Fruit fly (Drosophila melanogaster) whole organism, wandering third instar larva: ENCODE data around the gene CG31221.

Source experiments
- Abd-B ChIP-seq: fragments of >200 bp; optimal IDR thresholded peaks from 2 replicates; lab custom pipeline; 2017; ENCODE audit warnings: missing biosample characterization, missing genetic modification characterization
- CG32264 ChIP-seq: fragments of 200-800 bp; sonication (Bioruptor generic); optimal IDR thresholded peaks from 2 replicates; lab custom pipeline; 2016; ENCODE audit warnings: missing biosample characterization, missing genetic modification characterization
- CG9705 ChIP-seq: fragments of 200-800 bp; sonication (Bioruptor generic); optimal IDR thresholded peaks from 2 replicates; lab custom pipeline; 2018; ENCODE audit warnings: missing biosample characterization, mild to moderate bottlenecking, missing genetic modification characterization
- CrebA ChIP-seq: fragments of 200-800 bp; sonication (Bioruptor generic); optimal IDR thresholded peaks from 2 replicates; lab custom pipeline; 2016; ENCODE audit warnings: missing biosample characterization, mild to moderate bottlenecking, missing genetic modification characterization, borderline replicate concordance
- Dfd ChIP-seq: fragments of >200 bp; optimal IDR thresholded peaks from 2 replicates; lab custom pipeline; 2017; ENCODE audit warnings: missing biosample characterization, missing genetic modification characterization
- Dif ChIP-seq: fragments of 200-275, 200-300 bp; sonication (Bioruptor generic); optimal IDR thresholded peaks from 2 replicates; lab custom pipeline; 2018; ENCODE audit warnings: missing biosample characterization, missing genetic modification characterization; ENCODE audit not compliant: partially characterized antibody
- HLH106 ChIP-seq: fragments of 200-800 bp; optimal IDR thresholded peaks from 3 replicates; lab custom pipeline; 2019; ENCODE audit warnings: missing biosample characterization, mild to moderate bottlenecking, missing genetic modification characterization, moderate library complexity
- Hnf4 ChIP-seq: fragments of 200-800 bp; sonication (Bioruptor generic); optimal IDR thresholded peaks from 2 replicates; lab custom pipeline; 2016; ENCODE audit warnings: missing biosample characterization, mild to moderate bottlenecking, missing genetic modification characterization
- Hr83 ChIP-seq: fragments of 200-300 bp; sonication (Bioruptor generic); optimal IDR thresholded peaks from 2 replicates; lab custom pipeline; 2016; ENCODE audit warnings: missing biosample characterization, mild to moderate bottlenecking, missing genetic modification characterization, moderate library complexity; ENCODE audit not compliant: poor library complexity, severe bottlenecking
- Jra ChIP-seq: sonication (Bioruptor generic); optimal IDR thresholded peaks from 2 replicates; lab custom pipeline; 2016; ENCODE audit warnings: missing biosample characterization, missing genetic modification characterization
- Myc ChIP-seq: fragments of >200 bp; optimal IDR thresholded peaks from 2 replicates; lab custom pipeline; 2017
- OdsH ChIP-seq: fragments of 200-800 bp; sonication (Bioruptor generic); optimal IDR thresholded peaks from 2 replicates; lab custom pipeline; 2016; ENCODE audit warnings: missing biosample characterization, mild to moderate bottlenecking, missing genetic modification characterization
- Rel ChIP-seq, 2 experiments: fragments of 200-800 bp; sonication (Bioruptor generic) in 1 of 2; optimal IDR thresholded peaks; 2 replicates in 1 of 2; 3 replicates in 1 of 2; lab custom pipeline; 2016 to 2019; ENCODE audit warnings: mild to moderate bottlenecking in 2 of 2, missing biosample characterization in 2 of 2, missing genetic modification characterization in 2 of 2, moderate library complexity in 1 of 2
- Sp1 ChIP-seq: fragments of 200-800 bp; sonication (Bioruptor generic); optimal IDR thresholded peaks from 3 replicates; lab custom pipeline; 2019; ENCODE audit warnings: missing biosample characterization, mild to moderate bottlenecking, missing genetic modification characterization, moderate library complexity
- Vsx2 ChIP-seq: fragments of 200-300, 225-300 bp; sonication (Bioruptor generic); optimal IDR thresholded peaks from 2 replicates; lab custom pipeline; 2018; ENCODE audit warnings: missing biosample characterization, missing genetic modification characterization; ENCODE audit not compliant: partially characterized antibody
- br ChIP-seq: fragments of 200-800 bp; sonication (Bioruptor generic); optimal IDR thresholded peaks from 2 replicates; lab custom pipeline; 2016; ENCODE audit warnings: missing biosample characterization, missing genetic modification characterization
- brk ChIP-seq: fragments of 200-800 bp; sonication (Bioruptor generic); optimal IDR thresholded peaks from 2 replicates; lab custom pipeline; 2016; ENCODE audit warnings: missing biosample characterization, mild to moderate bottlenecking, missing genetic modification characterization
- dl ChIP-seq, 2 experiments: fragments of 175-275, 200-275 bp in 1 of 2; fragments of 200-275 bp in 1 of 2; sonication (Bioruptor generic); optimal IDR thresholded peaks; lab custom pipeline; 2018; ENCODE audit warnings: mild to moderate bottlenecking in 2 of 2, missing biosample characterization in 2 of 2, missing genetic modification characterization in 2 of 2, moderate library complexity in 2 of 2; ENCODE audit not compliant: partially characterized antibody in 2 of 2, insufficient read depth in 1 of 2
- dmrt93B ChIP-seq: fragments of 200-800 bp; sonication (Bioruptor generic); optimal IDR thresholded peaks from 2 replicates; lab custom pipeline; 2018; ENCODE audit warnings: missing biosample characterization, mild to moderate bottlenecking, missing genetic modification characterization
- ey ChIP-seq: fragments of 200-800 bp; sonication (Bioruptor generic); optimal IDR thresholded peaks from 2 replicates; lab custom pipeline; 2016; ENCODE audit warnings: missing biosample characterization, missing genetic modification characterization
- foxo ChIP-seq, 2 experiments: fragments of 200-800 bp; sonication (Bioruptor generic); optimal IDR thresholded peaks; 2 replicates in 1 of 2; 3 replicates in 1 of 2; lab custom pipeline; 2016 to 2017; ENCODE audit warnings: missing biosample characterization in 2 of 2, missing genetic modification characterization in 2 of 2
- fru ChIP-seq: fragments of 200-800 bp; sonication (Bioruptor generic); optimal IDR thresholded peaks from 3 replicates; lab custom pipeline; 2016; ENCODE audit warnings: missing biosample characterization, mild to moderate bottlenecking, missing genetic modification characterization
- h ChIP-seq: fragments of 200-800 bp; sonication (Bioruptor generic); optimal IDR thresholded peaks from 3 replicates; lab custom pipeline; 2016; ENCODE audit warnings: missing biosample characterization, mild to moderate bottlenecking, missing genetic modification characterization
- jim ChIP-seq: fragments of 175-275, 200-325 bp; sonication (Bioruptor generic); optimal IDR thresholded peaks from 2 replicates; lab custom pipeline; 2016; ENCODE audit warnings: missing biosample characterization, mild to moderate bottlenecking, missing genetic modification characterization
- lola ChIP-seq: fragments of >200 bp; optimal IDR thresholded peaks from 2 replicates; lab custom pipeline; 2017; ENCODE audit warnings: missing biosample characterization, missing genetic modification characterization
- pan ChIP-seq: fragments of >200 bp; optimal IDR thresholded peaks from 2 replicates; lab custom pipeline; 2017
- psq ChIP-seq: fragments of 200-800 bp; sonication (Bioruptor generic); optimal IDR thresholded peaks from 3 replicates; lab custom pipeline; 2017; ENCODE audit warnings: missing biosample characterization, mild to moderate bottlenecking, missing genetic modification characterization, moderate library complexity
- rgr ChIP-seq: fragments of 200-800 bp; sonication (Bioruptor generic); optimal IDR thresholded peaks from 3 replicates; lab custom pipeline; 2016; ENCODE audit warnings: missing biosample characterization, mild to moderate bottlenecking, missing genetic modification characterization
- sage ChIP-seq: fragments of 200-800 bp; sonication (Bioruptor generic); optimal IDR thresholded peaks from 2 replicates; lab custom pipeline; 2016; ENCODE audit warnings: missing biosample characterization, mild to moderate bottlenecking, missing genetic modification characterization
- sv ChIP-seq: fragments of 200-800 bp; sonication (Bioruptor generic); optimal IDR thresholded peaks from 3 replicates; lab custom pipeline; 2016; ENCODE audit warnings: missing biosample characterization, missing genetic modification characterization
- tai ChIP-seq: sonication (Bioruptor generic); optimal IDR thresholded peaks from 2 replicates; lab custom pipeline; 2016; ENCODE audit warnings: missing biosample characterization, missing genetic modification characterization
- usp ChIP-seq: fragments of >200 bp; optimal IDR thresholded peaks from 2 replicates; lab custom pipeline; 2017; ENCODE audit warnings: missing biosample characterization, missing genetic modification characterization
- woc ChIP-seq: sonication (Bioruptor generic); optimal IDR thresholded peaks from 2 replicates; lab custom pipeline; 2016; ENCODE audit warnings: missing biosample characterization, mild to moderate bottlenecking, missing genetic modification characterization

CG31221 gene

DNA sequence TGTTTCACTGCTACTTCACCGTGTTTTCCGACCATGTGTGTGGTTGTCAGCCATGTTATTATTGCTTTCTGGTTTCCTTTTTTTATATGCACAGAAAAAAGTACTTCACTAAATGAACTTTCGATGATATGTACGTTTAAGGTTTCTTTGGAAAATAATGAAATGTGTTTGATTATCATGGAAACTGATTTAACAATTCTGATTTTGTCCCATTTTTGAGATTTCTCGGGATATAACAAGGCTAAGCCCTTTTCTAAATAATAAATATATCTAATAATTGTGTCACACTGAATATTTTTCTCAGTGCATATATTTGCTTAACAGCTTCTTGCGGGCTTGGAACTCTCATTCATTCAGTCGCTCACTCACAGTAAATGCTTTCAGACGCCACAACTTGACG lies 79.9 kb downstream of the CG31221 start:
- TF ChIP-seq dmrt93B (GFP tag; lab: Kevin White, UChicago) = no peak
- no peak for TF ChIP-seq lola (GFP tag; lab: Kevin White, UChicago)
- no peak for TF ChIP-seq jim (GFP tag; lab: Kevin White, UChicago)
- no peak for TF ChIP-seq CG9705
- no peak for TF ChIP-seq h (GFP tag; lab: Kevin White, UChicago)
- no peak for TF ChIP-seq Jra (GFP tag; lab: Kevin White, UChicago)
- TF ChIP-seq HLH106 (tag; lab: Kevin White, UChicago) = no peak
- TF ChIP-seq Dif = no peak
- no peak for TF ChIP-seq woc (GFP tag; lab: Kevin White, UChicago)
- no peak for TF ChIP-seq pan (lab: Kevin White, UChicago)
- no peak for TF ChIP-seq Hnf4 (GFP tag; lab: Kevin White, UChicago)
- TF ChIP-seq brk (GFP tag; lab: Kevin White, UChicago) = no peak
- no peak for TF ChIP-seq Abd-B (GFP tag; lab: Kevin White, UChicago)
- no peak for TF ChIP-seq Myc (lab: Kevin White, UChicago)
- TF ChIP-seq usp (GFP tag; lab: Kevin White, UChicago) = no peak
- no peak for TF ChIP-seq Hr83 (GFP tag; lab: Kevin White, UChicago)
- TF ChIP-seq CG32264 (GFP tag; lab: Kevin White, UChicago) = no peak

DNA sequence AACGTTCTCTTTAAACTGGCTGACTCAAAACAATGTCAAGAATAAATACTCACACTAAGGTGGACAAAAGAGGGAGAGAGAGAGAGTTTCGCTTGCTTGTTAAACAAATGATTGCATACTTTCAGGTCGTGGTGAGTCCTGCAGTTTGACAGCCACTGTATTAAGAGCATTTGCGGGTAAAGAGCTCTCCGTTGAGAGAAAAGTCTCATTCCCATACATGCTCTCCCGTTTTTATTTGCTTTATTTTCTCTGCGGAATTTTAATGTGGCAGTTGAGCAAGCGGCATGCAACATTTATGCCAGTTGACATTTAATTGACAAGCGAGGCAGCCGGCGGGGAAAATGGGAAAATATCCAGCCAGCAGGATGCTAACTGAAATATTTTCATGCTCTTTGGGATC lies 82.7 kb downstream of the CG31221 start:
- no peak for TF ChIP-seq fru (GFP tag; lab: Kevin White, UChicago)
- TF ChIP-seq tai (GFP tag; lab: Kevin White, UChicago) = no peak
- no peak for TF ChIP-seq Hr83 (GFP tag; lab: Kevin White, UChicago)

DNA sequence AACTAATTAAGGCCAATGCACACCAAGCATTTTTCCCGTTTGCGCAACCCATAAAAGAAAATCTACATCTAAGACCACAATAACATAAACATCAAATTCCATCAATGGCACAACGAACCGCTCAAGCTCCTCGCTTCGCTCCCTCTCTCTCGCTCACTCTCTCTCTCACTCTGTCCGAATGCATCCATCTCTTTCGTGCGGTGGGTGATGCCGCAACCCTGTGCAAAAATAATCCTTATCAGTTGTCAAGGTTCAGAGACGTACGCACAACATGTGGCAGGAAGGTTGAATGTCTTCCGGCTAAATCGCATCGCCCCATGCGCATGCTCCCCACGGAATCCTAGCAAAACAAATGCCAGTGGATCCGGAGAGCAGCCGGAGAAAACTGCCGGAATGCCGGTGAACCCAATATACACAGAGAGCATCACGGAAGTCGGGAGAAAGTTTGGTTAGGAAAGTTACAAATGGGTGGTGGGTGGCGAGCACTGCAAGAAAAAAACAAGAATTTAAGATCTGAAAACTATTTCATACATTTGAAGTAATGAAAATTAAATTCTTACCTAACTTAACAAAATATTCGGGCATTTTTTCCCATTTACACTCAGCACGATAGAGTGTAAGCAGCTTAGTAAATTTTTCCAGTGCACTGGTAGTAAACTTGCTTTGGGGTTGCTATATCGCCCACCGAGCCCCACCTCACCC lies 86.3 kb downstream of the CG31221 start:
- TF ChIP-seq psq (GFP tag; lab: Kevin White, UChicago) = peak; percentile 68
- peak; percentile 83 for TF ChIP-seq rgr
- peak; percentile 80 for TF ChIP-seq ey (GFP tag; lab: Kevin White, UChicago)
- peak; percentile 64 for TF ChIP-seq dmrt93B (GFP tag; lab: Kevin White, UChicago)
- no peak for TF ChIP-seq dl (GFP tag; optimal IDR thresholded peaks at IDR 0.05; lab: Kevin White, UChicago; ENCODE audit: insufficient read depth in 1 of 2, partially characterized antibody in 2 of 2)
- peak; percentile 84 for TF ChIP-seq h (GFP tag; lab: Kevin White, UChicago)
- TF ChIP-seq pan (lab: Kevin White, UChicago) = no peak
- no peak for TF ChIP-seq Rel (GFP tag; optimal IDR thresholded peaks at IDR 0.05; lab: Kevin White, UChicago)
- TF ChIP-seq Rel (tag; optimal IDR thresholded peaks at IDR 0.05; lab: Kevin White, UChicago) = peak; percentile 48
- peak; percentile 71 for TF ChIP-seq br (GFP tag; lab: Kevin White, UChicago)
- TF ChIP-seq woc (GFP tag; lab: Kevin White, UChicago) = peak; percentile 47
- TF ChIP-seq HLH106 (tag; lab: Kevin White, UChicago) = peak; percentile 79
- peak; percentile 55 for TF ChIP-seq CG9705
- TF ChIP-seq CG32264 (GFP tag; lab: Kevin White, UChicago) = no peak
- no peak for TF ChIP-seq Dfd (GFP tag; lab: Kevin White, UChicago)
- peak; percentile 26 for TF ChIP-seq Jra (GFP tag; lab: Kevin White, UChicago)
- TF ChIP-seq CrebA (GFP tag; lab: Kevin White, UChicago) = no peak
- peak in 1 of 2 experiments; percentile 84 for TF ChIP-seq foxo (GFP tag; optimal IDR thresholded peaks at IDR 0.05; lab: Kevin White, UChicago)
- peak; percentile 76 for TF ChIP-seq Sp1 (GFP tag; lab: Kevin White, UChicago)
- TF ChIP-seq Hnf4 (GFP tag; lab: Kevin White, UChicago) = peak; percentile 64
- TF ChIP-seq fru (GFP tag; lab: Kevin White, UChicago) = peak; percentile 80
- TF ChIP-seq Vsx2 (GFP tag; lab: Kevin White, UChicago) = no peak
- TF ChIP-seq tai (GFP tag; lab: Kevin White, UChicago) = peak; percentile 3
- TF ChIP-seq OdsH (GFP tag; lab: Kevin White, UChicago) = peak; percentile 78
- peak; percentile 76 for TF ChIP-seq sv (GFP tag; lab: Kevin White, UChicago)
- no peak for TF ChIP-seq sage (GFP tag; lab: Kevin White, UChicago)
